Fruit fly (Drosophila melanogaster) whole organism, embryonic: Measurements from ENCODE around the gene Mtp.

Experiments used
- Atf-2 ChIP-seq: fragments of 200-800 bp; sonication (Bioruptor generic); optimal IDR thresholded peaks from 2 replicates; lab custom pipeline; 2016; ENCODE audit warnings: missing biosample characterization, missing genetic modification characterization
- CG10267 ChIP-seq: fragments of 200-800 bp; sonication (Bioruptor generic); optimal IDR thresholded peaks from 2 replicates; lab custom pipeline; 2018; ENCODE audit warnings: missing biosample characterization, mild to moderate bottlenecking, missing genetic modification characterization, moderate library complexity
- CG11398 ChIP-seq: fragments of 200-800 bp; sonication (Bioruptor generic); optimal IDR thresholded peaks from 2 replicates; lab custom pipeline; 2016; ENCODE audit warnings: missing biosample characterization, missing genetic modification characterization
- CG12155 ChIP-seq: fragments of 200-800 bp; sonication (Bioruptor generic); optimal IDR thresholded peaks from 3 replicates; lab custom pipeline; 2016; ENCODE audit warnings: missing biosample characterization, missing genetic modification characterization
- CG12659 ChIP-seq: fragments of 200-800 bp; sonication (Bioruptor generic); optimal IDR thresholded peaks from 3 replicates; lab custom pipeline; 2017; ENCODE audit warnings: mild to moderate bottlenecking, missing biosample characterization, missing genetic modification reagents, missing genetic modification characterization
- CG13775 ChIP-seq: fragments of 200-800 bp; sonication (Bioruptor generic); optimal IDR thresholded peaks from 3 replicates; lab custom pipeline; 2017; ENCODE audit warnings: missing biosample characterization, mild to moderate bottlenecking, missing genetic modification characterization
- CG1603 ChIP-seq: fragments of 200-800 bp; sonication (Bioruptor generic); optimal IDR thresholded peaks from 2 replicates; lab custom pipeline; 2019; ENCODE audit warnings: missing biosample characterization, mild to moderate bottlenecking, missing genetic modification characterization, moderate library complexity
- CG18011 ChIP-seq: fragments of 200-800 bp; sonication (Bioruptor generic); optimal IDR thresholded peaks from 2 replicates; lab custom pipeline; 2017; ENCODE audit warnings: missing biosample characterization, missing genetic modification characterization, mild to moderate bottlenecking, moderate library complexity, missing genotype
- CG18262 ChIP-seq: fragments of 200-800 bp; optimal IDR thresholded peaks from 3 replicates; lab custom pipeline; 2019; ENCODE audit warnings: missing biosample characterization, mild to moderate bottlenecking, missing genetic modification characterization, moderate library complexity
- CG2199 ChIP-seq: fragments of 200-800 bp; sonication (Bioruptor generic); IDR thresholded peaks from 3 replicates; pipeline ENCODE4 v1.3.6; 2022; ENCODE audit warnings: missing biosample characterization, missing genetic modification characterization
- CG3065 ChIP-seq: fragments of 200-800 bp; sonication (Bioruptor generic); optimal IDR thresholded peaks from 2 replicates; lab custom pipeline; 2016; ENCODE audit warnings: missing biosample characterization, missing genetic modification characterization
- CG31224 ChIP-seq: fragments of 200-800 bp; sonication (Bioruptor generic); IDR thresholded peaks from 2 replicates; pipeline ENCODE4 v1.3.6; 2022; ENCODE audit warnings: missing biosample characterization, missing genetic modification characterization
- CG31441 ChIP-seq: fragments of 200-800 bp; sonication (Bioruptor generic); IDR thresholded peaks from 2 replicates; pipeline ENCODE4 v1.3.6; 2022; ENCODE audit warnings: missing biosample characterization, missing genetic modification characterization
- CG3847 ChIP-seq: fragments of 200-800 bp; sonication (Bioruptor generic); IDR thresholded peaks from 2 replicates; pipeline ENCODE4 v1.3.6; 2022; ENCODE audit warnings: missing biosample characterization, missing genetic modification characterization
- CG4404 ChIP-seq: fragments of 200-800 bp; sonication (Bioruptor generic); IDR thresholded peaks from 2 replicates; pipeline ENCODE4 v1.3.6; 2022; ENCODE audit warnings: missing biosample characterization, missing genetic modification characterization
- CG6854 ChIP-seq: fragments of 200-800 bp; sonication (Bioruptor generic); optimal IDR thresholded peaks from 3 replicates; lab custom pipeline; 2017; ENCODE audit warnings: missing biosample characterization, mild to moderate bottlenecking, missing genetic modification characterization
- CrebB ChIP-seq: fragments of 200-800 bp; sonication (Bioruptor generic); optimal IDR thresholded peaks from 3 replicates; lab custom pipeline; 2018; ENCODE audit warnings: missing biosample characterization, mild to moderate bottlenecking, missing genetic modification characterization
- Dbx ChIP-seq: fragments of 200-800 bp; sonication (Bioruptor generic); IDR thresholded peaks from 3 replicates; pipeline ENCODE4 v1.3.6; 2022; ENCODE audit warnings: missing biosample characterization, missing genetic modification characterization
- Ets65A ChIP-seq: fragments of 200-800 bp; sonication (Bioruptor generic); peaks from one replicate; lab custom pipeline; 2016; ENCODE audit warnings: missing biosample characterization, missing genetic modification characterization
- HLH54F ChIP-seq: fragments of 200-800 bp; sonication (Bioruptor generic); optimal IDR thresholded peaks from 3 replicates; lab custom pipeline; 2016; ENCODE audit warnings: missing biosample characterization, missing genetic modification characterization
- Lpt ChIP-seq: fragments of >200 bp; optimal IDR thresholded peaks from 2 replicates; lab custom pipeline; 2018; ENCODE audit warnings: missing biosample characterization, missing genetic modification characterization
- MESR4 ChIP-seq: fragments of 200-800 bp; sonication (Bioruptor generic); optimal IDR thresholded peaks from 2 replicates; lab custom pipeline; 2018; ENCODE audit warnings: missing biosample characterization, mild to moderate bottlenecking, missing genetic modification characterization, moderate library complexity
- Mad ChIP-seq: fragments of 200-800 bp; sonication (Bioruptor generic); optimal IDR thresholded peaks from 2 replicates; lab custom pipeline; 2016; ENCODE audit warnings: missing biosample characterization, missing genetic modification characterization
- Med ChIP-seq: fragments of 200-800 bp; sonication (Bioruptor generic); peaks from one replicate; lab custom pipeline; 2016; ENCODE audit warnings: missing biosample characterization, missing genetic modification characterization, mild to moderate bottlenecking, inconsistent platforms, moderate library complexity
- Mrtf ChIP-seq: fragments of 200-800 bp; sonication (Bioruptor generic); IDR thresholded peaks from 3 replicates; pipeline ENCODE4 v1.3.6; 2022; ENCODE audit warnings: missing biosample characterization, missing genetic modification characterization
- Pdp1 ChIP-seq, 2 experiments: fragments of 200-800 bp; sonication (Bioruptor generic); optimal IDR thresholded peaks; 3 replicates each; lab custom pipeline; 2016; ENCODE audit warnings: missing biosample characterization in 2 of 2, missing genetic modification characterization in 2 of 2, mild to moderate bottlenecking in 1 of 2, moderate library complexity in 1 of 2
- Sox102F ChIP-seq: fragments of 200-800 bp; sonication (Bioruptor generic); optimal IDR thresholded peaks from 2 replicates; lab custom pipeline; 2018; ENCODE audit warnings: missing biosample characterization, mild to moderate bottlenecking, missing genetic modification characterization, moderate library complexity
- YL-1 ChIP-seq: fragments of 200-800 bp; sonication (Bioruptor generic); optimal IDR thresholded peaks from 3 replicates; lab custom pipeline; 2017; ENCODE audit warnings: missing biosample characterization, mild to moderate bottlenecking, missing genetic modification characterization
- bigmax ChIP-seq: fragments of 200-800 bp; sonication (Bioruptor generic); optimal IDR thresholded peaks from 2 replicates; lab custom pipeline; 2018; ENCODE audit warnings: missing biosample characterization, mild to moderate bottlenecking, missing genetic modification characterization
- bsh ChIP-seq, 2 experiments: fragments of 200-800 bp; sonication (Bioruptor generic); optimal IDR thresholded peaks; 2 replicates each; lab custom pipeline; 2017 to 2018; ENCODE audit warnings: mild to moderate bottlenecking in 2 of 2, missing biosample characterization in 2 of 2, missing genetic modification characterization in 2 of 2, moderate library complexity in 1 of 2
- cad ChIP-seq: fragments of >200 bp; optimal IDR thresholded peaks from 2 replicates; lab custom pipeline; 2017; ENCODE audit warnings: missing biosample characterization, missing genetic modification characterization
- crol ChIP-seq: fragments of 200-800 bp; sonication (Bioruptor generic); IDR thresholded peaks from 2 replicates; pipeline ENCODE4 v1.3.6; 2022; ENCODE audit warnings: missing biosample characterization, missing genetic modification characterization
- dmrt11E ChIP-seq: fragments of 200-800 bp; sonication (Bioruptor generic); optimal IDR thresholded peaks from 3 replicates; lab custom pipeline; 2018; ENCODE audit warnings: missing biosample characterization, mild to moderate bottlenecking, missing genetic modification characterization, moderate library complexity
- fd64A ChIP-seq: fragments of 200-800 bp; sonication (Bioruptor generic); optimal IDR thresholded peaks from 3 replicates; lab custom pipeline; 2018; ENCODE audit warnings: missing biosample characterization, mild to moderate bottlenecking, missing genetic modification characterization
- fru ChIP-seq: fragments of >200 bp; optimal IDR thresholded peaks from 2 replicates; lab custom pipeline; 2017
- gem ChIP-seq: fragments of 200-800 bp; sonication (Bioruptor generic); optimal IDR thresholded peaks from 2 replicates; lab custom pipeline; 2019; ENCODE audit warnings: missing biosample characterization, mild to moderate bottlenecking, missing genetic modification characterization, moderate library complexity
- gsb-n ChIP-seq: fragments of 200-800 bp; sonication (Bioruptor generic); optimal IDR thresholded peaks from 3 replicates; lab custom pipeline; 2018; ENCODE audit warnings: missing biosample characterization, mild to moderate bottlenecking, missing genetic modification characterization
- hth ChIP-seq: fragments of >200 bp; optimal IDR thresholded peaks from 2 replicates; lab custom pipeline; 2017; ENCODE audit warnings: inconsistent platforms
- onecut ChIP-seq: fragments of 200-800 bp; sonication (Bioruptor generic); IDR thresholded peaks from 2 replicates; pipeline ENCODE4 v1.3.6; 2022; ENCODE audit warnings: missing biosample characterization, missing genetic modification characterization
- peb ChIP-seq: fragments of 200-800 bp; sonication (Bioruptor generic); IDR thresholded peaks from 2 replicates; pipeline ENCODE4 v1.3.6; 2022; ENCODE audit warnings: missing biosample characterization, missing genetic modification characterization
- sd ChIP-seq: fragments of 200-800 bp; sonication (Bioruptor generic); optimal IDR thresholded peaks from 3 replicates; lab custom pipeline; 2018; ENCODE audit warnings: missing biosample characterization, mild to moderate bottlenecking, missing genetic modification characterization, moderate library complexity
- sens ChIP-seq: fragments of 200-800 bp; sonication (Bioruptor generic); peaks from one replicate; lab custom pipeline; 2016; ENCODE audit warnings: missing biosample characterization, missing genetic modification characterization
- sima ChIP-seq: fragments of 200-800 bp; sonication (Bioruptor generic); optimal IDR thresholded peaks from 2 replicates; lab custom pipeline; 2016; ENCODE audit warnings: missing biosample characterization, missing genetic modification characterization
- sisA ChIP-seq: fragments of 200-800 bp; sonication (Bioruptor generic); IDR thresholded peaks from 2 replicates; pipeline ENCODE4 v1.3.6; 2022; ENCODE audit warnings: missing biosample characterization, missing genetic modification characterization
- slbo ChIP-seq: fragments of 200-800 bp; sonication (Bioruptor generic); IDR thresholded peaks from 2 replicates; pipeline ENCODE4 v1.3.6; 2022; ENCODE audit warnings: missing biosample characterization, missing genetic modification characterization
- sr ChIP-seq: fragments of 200-800 bp; sonication (Bioruptor generic); IDR thresholded peaks from 3 replicates; pipeline ENCODE4 v1.3.6; 2022; ENCODE audit warnings: missing biosample characterization, missing genetic modification characterization
- tll ChIP-seq, 2 experiments: fragments of 200-800 bp in 1 of 2; fragments of >200 bp in 1 of 2; sonication (Bioruptor generic) in 1 of 2; optimal IDR thresholded peaks; 2 replicates each; lab custom pipeline; 2017 to 2019; ENCODE audit warnings: missing biosample characterization in 2 of 2, missing genetic modification characterization in 2 of 2, mild to moderate bottlenecking in 1 of 2, moderate library complexity in 1 of 2

Mtp gene

dm6 chr2L:20960019-20960525 is 37.4 kb upstream of the Mtp start:
- TF ChIP-seq CG18262 (tag; lab: Kevin White, UChicago) (peak; percentile 10), gsb-n (tag; lab: Kevin White, UChicago) (peak; percentile 11), Mad (GFP tag; lab: Kevin White, UChicago) (no peak), CG31224 (GFP tag; lab: Robert Waterston, UW) (no peak), sens (GFP tag; lab: Kevin White, UChicago) (peak; percentile 30), CG2199 (GFP tag; lab: Robert Waterston, UW) (0 out of 3 replicates have a peak, but pooled peaks have one; percentile 22), gem (tag; lab: Kevin White, UChicago) (peak; percentile 6), sima (GFP tag; lab: Kevin White, UChicago) (no peak), Sox102F (GFP tag; lab: Kevin White, UChicago) (peak; percentile 1), Med (GFP tag; lab: Kevin White, UChicago) (peak; percentile 8), CG1603 (tag; lab: Kevin White, UChicago) (peak; percentile 21), fd64A (GFP tag; lab: Kevin White, UChicago) (no peak), crol (peak; percentile 59; the same call in 1 of the 2 replicates)

DNA sequence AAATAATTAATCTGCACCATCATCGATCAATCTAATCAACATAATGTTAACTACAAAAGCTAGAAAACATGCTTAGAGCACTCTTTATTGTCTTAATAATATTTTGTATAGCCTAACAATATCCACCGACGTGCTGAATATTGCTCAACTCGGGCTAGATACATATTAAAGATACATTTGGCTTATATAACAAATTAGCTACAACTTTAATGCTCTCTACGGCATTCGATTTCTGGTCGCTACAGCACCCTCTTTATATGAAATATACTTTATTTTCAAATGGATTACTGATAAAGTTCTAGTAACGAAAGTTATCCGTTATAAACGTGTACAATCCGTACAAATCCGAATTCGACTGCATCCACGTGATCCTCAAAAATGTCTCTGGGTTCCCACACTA is 35.3 kb upstream of the Mtp start:
- TF ChIP-seq CG18011 (GFP tag; lab: Kevin White, UChicago) (peak; percentile 52), CG6854 (GFP tag; lab: Kevin White, UChicago) (no peak), sens (GFP tag; lab: Kevin White, UChicago) (peak; percentile 29), CG3065 (GFP tag; lab: Kevin White, UChicago) (no peak), tll (GFP tag; optimal IDR thresholded peaks at IDR 0.05; lab: Kevin White, UChicago) (no peak), sisA (GFP tag; lab: Robert Waterston, UW) (no peak), sd (tag; lab: Kevin White, UChicago) (no peak), hth (lab: Kevin White, UChicago) (no peak), Lpt (GFP tag; lab: Kevin White, UChicago) (no peak), Pdp1 (GFP tag; optimal IDR thresholded peaks at IDR 0.05; lab: Kevin White, UChicago) (peak in 1 of 2 experiments; percentile 66)

DNA sequence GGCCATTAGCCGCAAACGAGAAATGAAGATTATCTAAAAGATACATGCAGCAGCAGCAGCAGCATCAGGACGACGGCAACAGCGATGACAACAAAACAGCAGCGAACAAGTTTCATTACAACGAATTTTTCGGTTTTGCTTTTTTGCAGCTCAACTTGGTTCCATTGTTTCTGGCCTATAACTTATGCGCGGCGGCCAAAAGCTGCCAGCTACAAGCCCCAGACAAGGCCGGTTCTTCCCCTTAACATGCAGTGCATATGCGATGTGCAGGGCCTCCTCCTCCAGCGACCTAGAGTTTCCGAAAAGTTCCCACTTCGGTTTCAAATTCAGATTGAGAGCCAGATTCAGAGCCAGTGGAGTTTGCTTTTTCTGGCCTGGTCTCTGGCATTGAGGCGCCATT is 34.6 kb upstream of the Mtp start:
- TF ChIP-seq peb (no peak), CG18011 (GFP tag; lab: Kevin White, UChicago) (peak; percentile 93), CrebB (tag; lab: Kevin White, UChicago) (no peak), CG12155 (GFP tag; lab: Kevin White, UChicago) (no peak), Med (GFP tag; lab: Kevin White, UChicago) (peak; percentile 1), Ets65A (peak; percentile 6), onecut (GFP tag; lab: Robert Waterston, UW) (no peak), CG12659 (GFP tag; lab: Kevin White, UChicago) (no peak), CG11398 (GFP tag; lab: Kevin White, UChicago) (no peak)

DNA sequence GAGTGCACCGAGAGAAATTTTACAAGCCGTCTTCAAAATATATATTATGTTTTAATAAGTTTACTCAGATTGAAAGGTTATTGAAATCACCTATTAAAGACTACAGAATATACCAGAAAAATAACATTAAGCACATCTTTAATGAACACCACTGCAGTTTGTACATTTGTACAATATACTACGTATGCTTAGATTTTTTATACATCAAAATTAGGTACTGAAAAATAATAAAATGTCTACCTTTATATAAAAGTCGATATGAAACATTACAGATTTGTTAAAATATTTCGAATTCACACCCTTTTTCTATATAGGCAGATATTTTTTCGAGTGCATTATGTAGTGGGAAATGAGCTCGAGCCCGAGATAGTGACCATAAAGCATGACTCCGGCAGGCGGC is 34.2 kb upstream of the Mtp start:
- no peak for TF ChIP-seq cad (GFP tag; lab: Kevin White, UChicago)
- peak; percentile 5 for TF ChIP-seq CG13775 (GFP tag; lab: Kevin White, UChicago)
- no peak for TF ChIP-seq YL-1
- TF ChIP-seq CG10267 (tag; lab: Kevin White, UChicago): no peak
- no peak for TF ChIP-seq Atf-2 (GFP tag; lab: Kevin White, UChicago)
- no peak for TF ChIP-seq bsh (GFP tag; optimal IDR thresholded peaks at IDR 0.05; lab: Kevin White, UChicago)
- peak; percentile 55 for TF ChIP-seq dmrt11E
- TF ChIP-seq CG3847 (GFP tag; lab: Robert Waterston, UW): no peak
- TF ChIP-seq sr (GFP tag; lab: Robert Waterston, UW): no peak
- no peak for TF ChIP-seq HLH54F (GFP tag; lab: Kevin White, UChicago)
- TF ChIP-seq Dbx (GFP tag; lab: Robert Waterston, UW): no peak
- no peak for TF ChIP-seq Mrtf (GFP tag; lab: Robert Waterston, UW)
- no peak for TF ChIP-seq bigmax (GFP tag; lab: Kevin White, UChicago)
- no peak for TF ChIP-seq fru
- 0 out of 2 replicates have a peak, but pooled peaks have one; percentile 21 for TF ChIP-seq CG4404
- no peak for TF ChIP-seq MESR4 (GFP tag; lab: Kevin White, UChicago)
- no peak for TF ChIP-seq CG31441
- no peak for TF ChIP-seq slbo (GFP tag; lab: Robert Waterston, UW)
